Worm (Caenorhabditis elegans) whole organism, L2 larva: ENCODE measurements around the gene pqn-8.

ENCODE experiments used
- C34F6.9 ChIP-seq: fragments of 150-350 bp; optimal IDR thresholded peaks from 2 replicates; lab custom pipeline; 2014; ENCODE audit warnings: missing biosample characterization, missing genetic modification characterization
- Y55F3AM.14 ChIP-seq: fragments of 200-800 bp; sonication (Bioruptor generic); optimal IDR thresholded peaks from 2 replicates; lab custom pipeline; 2018; ENCODE audit warnings: mild to moderate bottlenecking, missing genetic modification characterization, missing compliant biosample characterization
- alr-1 ChIP-seq: fragments of 150-350 bp; optimal IDR thresholded peaks from 2 replicates; lab custom pipeline; 2014; ENCODE audit warnings: missing biosample characterization, missing genetic modification characterization
- ama-1 ChIP-seq: fragments of 150-350 bp; optimal IDR thresholded peaks from 2 replicates; lab custom pipeline; 2018; ENCODE audit warnings: inconsistent platforms
- crh-2 ChIP-seq: sonication (generic microtip); optimal IDR thresholded peaks from 2 replicates; lab custom pipeline; 2017; ENCODE audit warnings: missing biosample characterization, missing genetic modification characterization
- fos-1 ChIP-seq: fragments of 150-350 bp; optimal IDR thresholded peaks from 2 replicates; lab custom pipeline; 2014; ENCODE audit warnings: missing biosample characterization, missing genetic modification characterization
- gmeb-1 ChIP-seq: fragments of 150-350 bp; optimal IDR thresholded peaks from 2 replicates; lab custom pipeline; 2014; ENCODE audit warnings: missing biosample characterization, missing genetic modification characterization
- lin-11 ChIP-seq: fragments of 150-350 bp; sonication (generic microtip); optimal IDR thresholded peaks from 2 replicates; lab custom pipeline; 2014; ENCODE audit warnings: missing biosample characterization, missing genetic modification characterization, inconsistent platforms, mixed read lengths
- lin-13 ChIP-seq: fragments of 150-350 bp; optimal IDR thresholded peaks from 2 replicates; lab custom pipeline; 2014; ENCODE audit warnings: missing biosample characterization, missing genetic modification reagents, missing genetic modification characterization
- nhr-11 ChIP-seq: fragments of 150-350 bp; optimal IDR thresholded peaks from 2 replicates; lab custom pipeline; 2014; ENCODE audit warnings: missing biosample characterization, missing genetic modification characterization
- nhr-21 ChIP-seq: fragments of 150-350 bp; optimal IDR thresholded peaks from 2 replicates; lab custom pipeline; 2014; ENCODE audit warnings: missing biosample characterization, missing genetic modification characterization
- sem-4 ChIP-seq: fragments of 150-350 bp; optimal IDR thresholded peaks from 2 replicates; lab custom pipeline; 2014; ENCODE audit warnings: missing biosample characterization, missing genetic modification reagents, missing genetic modification characterization
- unc-39 ChIP-seq: fragments of 150-350 bp; optimal IDR thresholded peaks from 2 replicates; lab custom pipeline; 2014; ENCODE audit warnings: missing biosample characterization, missing genetic modification characterization
- unc-55 ChIP-seq: fragments of 150-350 bp; sonication (generic microtip); optimal IDR thresholded peaks from 3 replicates; lab custom pipeline; 2014; ENCODE audit warnings: missing biosample characterization, missing genetic modification reagents, missing genetic modification characterization
- ztf-1 ChIP-seq: fragments of 200-800 bp; sonication (Bioruptor generic); conservative IDR thresholded peaks from 2 replicates; pipeline ENCODE4 v1.3.6; 2022; ENCODE audit warnings: missing genetic modification characterization, missing compliant biosample characterization

pqn-8 gene

DNA sequence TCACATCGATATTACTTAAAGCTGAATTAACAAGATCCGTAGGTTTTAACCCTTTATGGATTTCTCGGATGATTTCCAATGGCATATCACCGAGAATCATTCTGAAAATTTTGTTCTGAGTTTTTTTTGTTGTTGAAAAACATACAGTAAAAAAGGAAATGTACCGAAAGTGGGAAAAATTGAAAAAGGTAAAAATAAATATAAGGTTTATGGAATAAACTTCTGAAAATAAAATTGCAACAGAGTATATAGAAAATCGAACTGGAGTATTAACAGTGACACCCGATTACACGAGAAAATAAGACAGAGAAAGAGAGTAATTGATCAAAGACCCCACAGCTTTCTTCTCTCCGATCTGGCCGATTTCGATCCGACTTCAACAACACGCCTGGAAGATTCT lies 45.9 kb downstream of the pqn-8 start, which contains the start of gene K03H1.11:
Gene K03H1.11, minus strand, starts transcription at position 101 of the 400 bp plus-strand sequence.
- no peak for TF ChIP-seq ztf-1
- no peak for TF ChIP-seq alr-1 (tag; lab: Kevin White, UChicago)
- TF ChIP-seq nhr-11 (tag; lab: Kevin White, UChicago), result no peak
- TF ChIP-seq C34F6.9, result no peak
- TF ChIP-seq lin-11 (tag; lab: Kevin White, UChicago), result no peak
- no peak for TF ChIP-seq sem-4 (tag; lab: Kevin White, UChicago)
- TF ChIP-seq ama-1 (lab: Kevin White, UChicago), result no peak
- no peak for TF ChIP-seq nhr-21 (tag; lab: Kevin White, UChicago)
- TF ChIP-seq Y55F3AM.14, result no peak
- TF ChIP-seq unc-39 (tag; lab: Kevin White, UChicago), result no peak
- no peak for TF ChIP-seq fos-1 (tag; lab: Kevin White, UChicago)

DNA sequence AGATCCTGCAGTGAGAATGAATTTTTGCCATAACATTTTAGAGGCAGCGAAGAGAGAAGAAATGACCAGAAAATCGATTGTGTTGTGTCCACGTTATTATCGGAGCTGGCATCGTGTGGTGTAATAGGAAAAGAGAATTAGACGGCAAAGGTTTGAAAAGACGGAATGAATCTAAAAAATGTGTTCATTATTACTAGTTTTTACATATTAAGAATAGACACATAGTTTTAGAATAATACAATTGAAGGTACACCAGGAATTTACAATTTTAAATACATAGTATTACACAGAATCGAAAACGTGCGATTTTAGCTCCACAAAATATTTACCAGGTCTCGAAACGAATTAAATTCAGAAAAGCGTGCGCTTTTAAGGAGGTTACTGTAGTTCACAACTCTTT lies 47.5 kb downstream of the pqn-8 start, which contains the start of gene K03H1.13:
Gene K03H1.13, minus strand, starts transcription at position 101 of the 400 bp plus-strand sequence.
- TF ChIP-seq lin-13 (GFP tag; lab: Kevin White, UChicago) (no peak), C34F6.9 (peak; percentile 13), unc-55 (peak; percentile 29), crh-2 (no peak), alr-1 (tag; lab: Kevin White, UChicago) (no peak)
- TF ChIP-seq, all 48 proteins: peak for 2

DNA sequence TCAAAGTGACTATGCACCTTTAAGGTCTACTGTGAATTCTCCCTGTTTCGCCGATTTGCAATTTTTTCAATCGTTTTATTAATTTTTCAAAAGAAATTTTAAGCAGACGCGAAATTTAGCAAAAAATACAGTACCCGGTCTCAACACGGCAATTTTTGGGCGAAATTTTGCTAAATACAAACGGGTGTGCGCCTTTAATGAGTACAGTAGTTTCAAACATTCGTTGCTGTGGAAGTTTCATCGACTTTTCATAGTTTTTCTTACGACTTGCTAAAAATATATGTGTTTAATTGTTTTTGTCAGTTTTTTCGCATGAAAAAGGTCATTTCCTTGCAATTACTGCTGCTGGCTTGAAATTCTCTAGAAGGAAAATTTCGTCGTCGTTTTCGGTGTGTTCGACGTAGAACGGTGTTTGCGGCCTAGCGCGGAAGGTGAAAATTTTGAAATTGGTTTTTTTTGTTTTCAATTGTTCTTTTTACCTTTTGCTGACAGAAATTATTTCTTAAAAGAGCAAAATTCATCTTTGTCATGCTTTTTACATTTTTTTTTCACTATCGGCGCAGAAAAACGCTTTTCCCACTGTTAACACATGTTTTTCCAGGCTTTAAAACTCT lies 50.9 kb downstream of the pqn-8 start, which contains the start of gene K03H1.7:
Gene K03H1.7, plus strand, starts transcription at position 600 of the 614 bp plus-strand sequence.
- TF ChIP-seq alr-1 (tag; lab: Kevin White, UChicago), result no peak
- TF ChIP-seq gmeb-1 (tag; lab: Kevin White, UChicago), result peak; percentile 54
